Fruit fly (Drosophila melanogaster): ENCODE results near the gene daed.

Gene daed

DNA sequence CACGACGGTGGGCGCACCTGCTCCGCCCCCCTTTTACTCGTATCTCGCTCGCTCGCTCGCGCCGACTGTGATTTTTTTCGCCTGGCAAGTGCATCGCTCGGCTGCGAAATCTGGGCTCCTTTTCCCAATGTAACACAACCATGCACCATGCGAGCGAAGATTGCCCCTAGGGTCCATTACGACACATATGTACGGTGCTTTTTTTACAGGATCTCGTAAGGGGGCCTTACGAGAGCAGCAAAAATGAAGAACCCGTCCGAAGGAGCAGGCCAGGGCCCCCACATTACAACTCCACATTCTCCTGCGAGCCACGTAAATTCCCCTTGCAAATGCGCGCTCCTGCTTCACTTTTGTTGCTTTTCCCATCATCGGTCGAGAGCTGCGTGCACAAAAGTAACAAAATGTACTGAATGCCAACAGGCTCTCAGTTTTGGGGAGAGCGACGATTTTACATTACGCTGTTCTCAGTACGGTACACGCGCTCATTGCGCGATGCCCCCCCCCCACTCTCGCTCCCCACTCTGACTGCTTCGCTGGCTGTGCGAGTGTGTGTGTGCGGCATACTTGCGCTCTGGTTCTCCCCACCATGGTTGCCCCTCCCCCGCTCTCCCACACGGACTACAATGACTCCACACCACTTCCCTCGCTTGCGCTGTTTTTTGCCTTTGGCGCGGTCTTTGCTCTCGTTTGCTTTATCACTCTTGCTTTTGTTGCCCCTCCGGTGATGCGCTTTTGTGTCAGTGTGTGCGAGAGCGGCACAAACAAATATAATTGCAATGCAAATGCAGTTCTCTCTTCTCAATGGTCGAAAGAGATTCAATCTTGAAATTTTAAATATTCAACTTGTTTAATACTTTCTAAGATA, 13.0 kb downstream of the daed start (continued):
- TF ChIP-seq wor (GFP tag; IDR thresholded peaks at IDR 0.05) (no peak), CG8478 (optimal IDR thresholded peaks at IDR 0.05) (no peak), tgo (GFP tag; IDR thresholded peaks at IDR 0.05) (no peak), crc (GFP tag; optimal IDR thresholded peaks at IDR 0.05) (no peak), fd64A (GFP tag; optimal IDR thresholded peaks at IDR 0.05) (no peak), Dip2 (GFP tag; IDR thresholded peaks at IDR 0.05) (no peak), HLH3B (GFP tag; IDR thresholded peaks at IDR 0.05) (peak; percentile 11; the same call in 1 of the 2 replicates), CG3838 (GFP tag; optimal IDR thresholded peaks at IDR 0.05) (no peak), CG17186 (GFP tag; optimal IDR thresholded peaks at IDR 0.05) (peak; percentile 19), CG18262 (tag; optimal IDR thresholded peaks at IDR 0.05) (no peak), Hr39 (optimal IDR thresholded peaks at IDR 0.05) (no peak), NC2β (GFP tag; optimal IDR thresholded peaks at IDR 0.05) (no peak), seq (GFP tag; IDR thresholded peaks at IDR 0.05) (0 out of 2 replicates have a peak, but pooled peaks have one; percentile 13), CG12071 (GFP tag; optimal IDR thresholded peaks at IDR 0.05) (peak; percentile 1), Ets97D (GFP tag; optimal IDR thresholded peaks at IDR 0.05) (no peak), pb (GFP tag; optimal IDR thresholded peaks at IDR 0.05) (no peak), Neu2 (GFP tag; optimal IDR thresholded peaks at IDR 0.05; ENCODE audit: borderline replicate concordance) (no peak), row (GFP tag; IDR thresholded peaks at IDR 0.05) (peak; percentile 44; the same call in 1 of the 3 replicates), CG8924 (tag; optimal IDR thresholded peaks at IDR 0.05) (no peak), Mad (GFP tag; optimal IDR thresholded peaks at IDR 0.05) (no peak), inv (GFP tag; IDR thresholded peaks at IDR 0.05; ENCODE audit: partially characterized antibody) (no peak), CG7928 (GFP tag; optimal IDR thresholded peaks at IDR 0.05) (no peak), Ssrp (tag; optimal IDR thresholded peaks at IDR 0.05) (no peak), Taf1 (GFP tag; IDR thresholded peaks at IDR 0.05) (no peak), CG7372 (GFP tag; IDR thresholded peaks at IDR 0.05) (no peak), Sry-δ (GFP tag; optimal IDR thresholded peaks at IDR 0.05) (no peak), Fer1 (GFP tag; optimal IDR thresholded peaks at IDR 0.05) (no peak), zfh2 (GFP tag; optimal IDR thresholded peaks at IDR 0.05) (no peak), abd-A (tag; optimal IDR thresholded peaks at IDR 0.05) (peak; percentile 88), CG12299 (tag; optimal IDR thresholded peaks at IDR 0.05) (no peak), CG15011 (GFP tag; optimal IDR thresholded peaks at IDR 0.05) (no peak), Sox102F (GFP tag; optimal IDR thresholded peaks at IDR 0.05) (no peak), CG11696 (GFP tag; IDR thresholded peaks at IDR 0.05) (0 out of 2 replicates have a peak, but pooled peaks have one; percentile 23), ac (GFP tag; optimal IDR thresholded peaks at IDR 0.05) (no peak), CG32772 (GFP tag; IDR thresholded peaks at IDR 0.05) (no peak), CG12769 (tag; optimal IDR thresholded peaks at IDR 0.05) (peak; percentile 55), luna (GFP tag; optimal IDR thresholded peaks at IDR 0.05) (no peak), gro (GFP tag; optimal IDR thresholded peaks at IDR 0.05) (no peak), dm (GFP tag; optimal IDR thresholded peaks at IDR 0.05) (no peak), fru (optimal IDR thresholded peaks at IDR 0.05) (no peak), CG18619 (GFP tag; optimal IDR thresholded peaks at IDR 0.05) (no peak), CG33557 (GFP tag; optimal IDR thresholded peaks at IDR 0.05) (no peak), run (tag; optimal IDR thresholded peaks at IDR 0.05) (peak; percentile 13), Poxn (GFP tag; IDR thresholded peaks at IDR 0.05) (no peak), pfk (GFP tag; optimal IDR thresholded peaks at IDR 0.05) (no peak), sug (tag; optimal IDR thresholded peaks at IDR 0.05) (peak; percentile 34), CG6791 (GFP tag; IDR thresholded peaks at IDR 0.05; ENCODE audit: partially characterized antibody) (peak; percentile 50; the same call in 1 of the 3 replicates), D (optimal IDR thresholded peaks at IDR 0.05) (no peak), D (GFP tag; optimal IDR thresholded peaks at IDR 0.05) (no peak), slou (GFP tag; optimal IDR thresholded peaks at IDR 0.05) (no peak), oc (tag; optimal IDR thresholded peaks at IDR 0.05) (no peak)
